Fruit fly (Drosophila melanogaster) whole organism, embryonic: ENCODE results near the gene Usp14.
A peak's percentile ranks its signal among the peaks of the same experiment; 100 is the strongest.

Experiments
- B-H2 ChIP-seq: fragments of 200-800 bp; sonication (Bioruptor generic); optimal IDR thresholded peaks from 2 replicates; lab custom pipeline; 2018; ENCODE audit warnings: missing biosample characterization, mild to moderate bottlenecking, missing genetic modification characterization
- Bgb ChIP-seq: fragments of 200-800 bp; sonication (Bioruptor generic); IDR thresholded peaks from 2 replicates; pipeline ENCODE4 v1.3.6; 2022; ENCODE audit warnings: missing biosample characterization, missing genetic modification characterization; ENCODE audit not compliant: partially characterized antibody
- CG10565 ChIP-seq: fragments of 200-800 bp; sonication (Bioruptor generic); optimal IDR thresholded peaks from 3 replicates; lab custom pipeline; 2016; ENCODE audit warnings: missing biosample characterization, mild to moderate bottlenecking, missing genetic modification characterization
- CG13624 ChIP-seq: fragments of 200-800 bp; sonication (Bioruptor generic); optimal IDR thresholded peaks from 2 replicates; lab custom pipeline; 2016; ENCODE audit warnings: missing biosample characterization, missing genetic modification characterization
- CG14860 ChIP-seq: fragments of 200-800 bp; sonication (Bioruptor generic); IDR thresholded peaks from 3 replicates; pipeline ENCODE4 v1.3.6; 2022; ENCODE audit warnings: missing biosample characterization, missing genetic modification characterization; ENCODE audit not compliant: partially characterized antibody
- CG1529 ChIP-seq: fragments of 200-800 bp; sonication (Bioruptor generic); optimal IDR thresholded peaks from 3 replicates; lab custom pipeline; 2018; ENCODE audit warnings: missing biosample characterization, missing genetic modification characterization
- CG15514 ChIP-seq: fragments of 200-800 bp; sonication (Bioruptor generic); optimal IDR thresholded peaks from 3 replicates; lab custom pipeline; 2017; ENCODE audit warnings: missing biosample characterization, missing genetic modification characterization, mild to moderate bottlenecking, moderate library complexity, missing genetic modification reagents
- CG15601 ChIP-seq: fragments of 200-800 bp; sonication (Bioruptor generic); optimal IDR thresholded peaks from 3 replicates; lab custom pipeline; 2019; ENCODE audit warnings: missing biosample characterization, mild to moderate bottlenecking, missing genetic modification characterization, moderate library complexity
- CG16779 ChIP-seq: fragments of 200-800 bp; sonication (Bioruptor generic); IDR thresholded peaks from 2 replicates; pipeline ENCODE4 v1.3.6; 2022; ENCODE audit warnings: missing biosample characterization, missing genetic modification characterization
- CG17361 ChIP-seq: fragments of 200-800 bp; sonication (Bioruptor generic); IDR thresholded peaks from 3 replicates; pipeline ENCODE4 v1.3.6; 2022; ENCODE audit warnings: missing biosample characterization, missing genetic modification characterization
- CG17829 ChIP-seq: fragments of 200-800 bp; optimal IDR thresholded peaks from 2 replicates; lab custom pipeline; 2019; ENCODE audit warnings: missing biosample characterization, mild to moderate bottlenecking, missing genetic modification characterization, moderate library complexity
- CG18262 ChIP-seq: fragments of 200-800 bp; optimal IDR thresholded peaks from 3 replicates; lab custom pipeline; 2019; ENCODE audit warnings: missing biosample characterization, mild to moderate bottlenecking, missing genetic modification characterization, moderate library complexity
- CG18619 ChIP-seq: fragments of 200-800 bp; sonication (Bioruptor generic); optimal IDR thresholded peaks from 3 replicates; lab custom pipeline; 2017; ENCODE audit warnings: missing biosample characterization, mild to moderate bottlenecking, missing genetic modification characterization
- CG32772 ChIP-seq: fragments of 200-800 bp; sonication (Bioruptor generic); IDR thresholded peaks from 2 replicates; pipeline ENCODE4 v1.3.6; 2022; ENCODE audit warnings: missing biosample characterization, missing genetic modification characterization
- CG4360 ChIP-seq: fragments of 200-800 bp; sonication (Bioruptor generic); IDR thresholded peaks from 2 replicates; pipeline ENCODE4 v1.3.6; 2022; ENCODE audit warnings: missing biosample characterization, missing genetic modification characterization
- CG4424 ChIP-seq: fragments of 200-800 bp; sonication (Bioruptor generic); optimal IDR thresholded peaks from 3 replicates; lab custom pipeline; 2016; ENCODE audit warnings: missing biosample characterization, missing genetic modification characterization
- CG4617 ChIP-seq: fragments of 200-800 bp; sonication (Bioruptor generic); optimal IDR thresholded peaks from 3 replicates; lab custom pipeline; 2016; ENCODE audit warnings: missing biosample characterization, missing genetic modification characterization, borderline replicate concordance
- CG5180 ChIP-seq: fragments of 200-800 bp; sonication (Bioruptor generic); optimal IDR thresholded peaks from 3 replicates; lab custom pipeline; 2017; ENCODE audit warnings: missing biosample characterization, missing genetic modification characterization, mild to moderate bottlenecking, moderate library complexity, missing genetic modification reagents
- CG7556 ChIP-seq: fragments of 200-800 bp; sonication (Bioruptor generic); optimal IDR thresholded peaks from 2 replicates; lab custom pipeline; 2017; ENCODE audit warnings: missing biosample characterization, mild to moderate bottlenecking, missing genetic modification characterization
- CG7786 ChIP-seq: fragments of 200-800 bp; sonication (Bioruptor generic); optimal IDR thresholded peaks from 2 replicates; lab custom pipeline; 2016; ENCODE audit warnings: missing biosample characterization, missing genetic modification characterization
- CG7928 ChIP-seq: fragments of 200-800 bp; sonication (Bioruptor generic); optimal IDR thresholded peaks from 2 replicates; lab custom pipeline; 2017; ENCODE audit warnings: missing biosample characterization, mild to moderate bottlenecking, missing genetic modification characterization
- CG7987 ChIP-seq: fragments of 200-800 bp; sonication (Bioruptor generic); optimal IDR thresholded peaks from 2 replicates; lab custom pipeline; 2018; ENCODE audit warnings: missing biosample characterization, mild to moderate bottlenecking, missing genetic modification characterization, moderate library complexity
- CoRest ChIP-seq: fragments of 200-800 bp; sonication (Bioruptor generic); optimal IDR thresholded peaks from 3 replicates; lab custom pipeline; 2018; ENCODE audit warnings: missing biosample characterization, mild to moderate bottlenecking, missing genetic modification characterization, moderate library complexity
- Dref ChIP-seq: fragments of 200-800 bp; sonication (Bioruptor generic); IDR thresholded peaks from 2 replicates; pipeline ENCODE4 v1.3.6; 2022; ENCODE audit warnings: missing biosample characterization, missing genetic modification characterization
- H15 ChIP-seq: fragments of 200-800 bp; sonication (Bioruptor generic); IDR thresholded peaks from 3 replicates; pipeline ENCODE4 v1.3.6; 2022; ENCODE audit warnings: missing biosample characterization, missing genetic modification characterization
- Hr78 ChIP-seq, 2 experiments: fragments of 200-800 bp in 1 of 2; fragments of >200 bp in 1 of 2; sonication (Bioruptor generic) in 1 of 2; optimal IDR thresholded peaks; 2 replicates each; lab custom pipeline; 2017 to 2019; ENCODE audit warnings: missing biosample characterization in 2 of 2, missing genetic modification characterization in 2 of 2, mild to moderate bottlenecking in 1 of 2, moderate library complexity in 1 of 2
- Kr ChIP-seq: fragments of 200-800 bp; sonication (Bioruptor generic); optimal IDR thresholded peaks from 2 replicates; lab custom pipeline; 2017; ENCODE audit warnings: missing biosample characterization, mild to moderate bottlenecking, missing genetic modification characterization
- NK7.1 ChIP-seq: fragments of 200-800 bp; sonication (Bioruptor generic); optimal IDR thresholded peaks from 3 replicates; lab custom pipeline; 2016; ENCODE audit warnings: missing biosample characterization, missing genetic modification characterization
- Pdp1 ChIP-seq, 2 experiments: fragments of 200-800 bp; sonication (Bioruptor generic); optimal IDR thresholded peaks; 3 replicates each; lab custom pipeline; 2016; ENCODE audit warnings: missing biosample characterization in 2 of 2, missing genetic modification characterization in 2 of 2, mild to moderate bottlenecking in 1 of 2, moderate library complexity in 1 of 2
- Ptx1 ChIP-seq: fragments of 200-800 bp; sonication (Bioruptor generic); IDR thresholded peaks from 2 replicates; pipeline ENCODE4 v1.3.6; 2022; ENCODE audit warnings: missing biosample characterization, missing genetic modification characterization
- Side ChIP-seq: fragments of 200-800 bp; sonication (Bioruptor generic); optimal IDR thresholded peaks from 2 replicates; lab custom pipeline; 2016; ENCODE audit warnings: missing biosample characterization, missing genetic modification characterization
- Six4 ChIP-seq: fragments of 200-800 bp; sonication (Bioruptor generic); optimal IDR thresholded peaks from 2 replicates; lab custom pipeline; 2016; ENCODE audit warnings: missing biosample characterization, missing genetic modification characterization
- Trl ChIP-seq, 3 experiments: fragments of >200 bp in 2 of 3; fragments of 200-800 bp in 1 of 3; sonication (Bioruptor generic) in 1 of 3; optimal IDR thresholded peaks; 2 replicates in 1 of 3; 3 replicates in 2 of 3; lab custom pipeline; 2016 to 2017; ENCODE audit warnings: missing biosample characterization in 1 of 3, missing genetic modification characterization in 1 of 3
- ash1 ChIP-seq: fragments of 200-800 bp; sonication (Bioruptor generic); optimal IDR thresholded peaks from 2 replicates; lab custom pipeline; 2018; ENCODE audit warnings: missing biosample characterization, mild to moderate bottlenecking, missing genetic modification characterization
- bsh ChIP-seq, 2 experiments: fragments of 200-800 bp; sonication (Bioruptor generic); optimal IDR thresholded peaks; 2 replicates each; lab custom pipeline; 2017 to 2018; ENCODE audit warnings: mild to moderate bottlenecking in 2 of 2, missing biosample characterization in 2 of 2, missing genetic modification characterization in 2 of 2, moderate library complexity in 1 of 2
- ci ChIP-seq: fragments of 200-800 bp; sonication (Bioruptor generic); IDR thresholded peaks from 3 replicates; pipeline ENCODE4 v1.3.6; 2022; ENCODE audit warnings: missing biosample characterization, missing genetic modification characterization
- crc ChIP-seq: fragments of 200-800 bp; sonication (Bioruptor generic); optimal IDR thresholded peaks from 2 replicates; lab custom pipeline; 2016; ENCODE audit warnings: missing biosample characterization, missing genetic modification characterization
- ems ChIP-seq: fragments of 200-800 bp; sonication (Bioruptor generic); optimal IDR thresholded peaks from 3 replicates; lab custom pipeline; 2016; ENCODE audit warnings: missing biosample characterization, missing genetic modification characterization
- ewg ChIP-seq: fragments of 200-800 bp; sonication (Bioruptor generic); optimal IDR thresholded peaks from 3 replicates; lab custom pipeline; 2017; ENCODE audit warnings: mild to moderate bottlenecking, missing biosample characterization, missing genetic modification reagents, missing genetic modification characterization
- gcm ChIP-seq: fragments of 200-800 bp; sonication (Bioruptor generic); optimal IDR thresholded peaks from 2 replicates; lab custom pipeline; 2019; ENCODE audit warnings: missing biosample characterization, mild to moderate bottlenecking, missing genetic modification characterization, moderate library complexity
- gt ChIP-seq: fragments of 200-800 bp; sonication (Bioruptor generic); IDR thresholded peaks from 2 replicates; pipeline ENCODE4 v1.3.6; 2022; ENCODE audit warnings: missing biosample characterization, missing genetic modification characterization
- ken ChIP-seq: fragments of 200-800 bp; sonication (Bioruptor generic); IDR thresholded peaks from 3 replicates; pipeline ENCODE4 v1.3.6; 2022; ENCODE audit warnings: missing biosample characterization, missing genetic modification characterization
- lilli ChIP-seq: fragments of 200-800 bp; sonication (Bioruptor generic); optimal IDR thresholded peaks from 3 replicates; lab custom pipeline; 2016; ENCODE audit warnings: missing biosample characterization, missing genetic modification characterization
- org-1 ChIP-seq: fragments of 200-800 bp; sonication (Bioruptor generic); optimal IDR thresholded peaks from 2 replicates; lab custom pipeline; 2017; ENCODE audit warnings: missing biosample characterization, missing genetic modification characterization
- pan ChIP-seq, 4 experiments: fragments of >200 bp in 3 of 4; fragments of 200-800 bp in 1 of 4; sonication (Bioruptor generic) in 1 of 4; optimal IDR thresholded peaks in 3 of 4; IDR thresholded peaks in 1 of 4; 2 replicates each; pipeline versions ENCODE4 v1.3.6 to Lab custom; 2017 to 2022; ENCODE audit warnings: missing biosample characterization in 2 of 4, missing genetic modification characterization in 2 of 4, mixed read lengths in 1 of 4
- pum ChIP-seq: fragments of 200-800 bp; sonication (Bioruptor generic); optimal IDR thresholded peaks from 2 replicates; lab custom pipeline; 2016; ENCODE audit warnings: missing biosample characterization, missing genetic modification characterization
- ro ChIP-seq: fragments of 200-800 bp; sonication (Bioruptor generic); IDR thresholded peaks from 2 replicates; pipeline ENCODE4 v1.3.6; 2022; ENCODE audit warnings: missing biosample characterization, missing genetic modification characterization
- row ChIP-seq: fragments of 200-800 bp; sonication (Bioruptor generic); IDR thresholded peaks from 3 replicates; pipeline ENCODE4 v1.3.6; 2022; ENCODE audit warnings: missing biosample characterization, missing genetic modification characterization
- seq ChIP-seq: fragments of 200-800 bp; sonication (Bioruptor generic); IDR thresholded peaks from 2 replicates; pipeline ENCODE4 v1.3.6; 2022; ENCODE audit warnings: missing biosample characterization, missing genetic modification characterization
- z ChIP-seq: fragments of 200-800 bp; sonication (Bioruptor generic); IDR thresholded peaks from 3 replicates; pipeline ENCODE4 v1.3.6; 2022; ENCODE audit warnings: missing biosample characterization, missing genetic modification characterization

The Usp14 gene

DNA sequence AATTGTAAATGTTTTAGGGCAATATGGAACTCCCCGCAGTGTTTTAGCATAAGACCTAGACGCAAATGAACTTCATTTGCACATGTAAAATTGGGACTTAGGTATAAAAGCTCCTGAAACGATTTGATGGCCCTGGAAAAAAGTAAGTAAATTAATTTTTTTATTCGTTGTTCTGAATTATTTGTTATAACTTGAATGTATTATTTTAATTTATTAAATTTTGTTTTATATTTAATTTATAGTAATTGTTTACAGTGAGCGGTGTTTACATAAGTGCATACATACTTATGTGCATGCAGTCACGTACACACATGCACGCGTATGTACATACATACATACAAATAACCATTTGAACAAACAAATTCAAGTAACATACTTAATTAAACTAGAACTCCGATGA is 37.8 kb downstream of the Usp14 start (continued):
- TF ChIP-seq CG17829 (tag; lab: Kevin White, UChicago) (peak; percentile 69), pan (optimal IDR thresholded peaks at IDR 0.05; lab: Kevin White, UChicago) (no peak), pan (GFP tag; optimal IDR thresholded peaks at IDR 0.05 in 1 of 2, IDR thresholded peaks at IDR 0.05 in 1 of 2) (no peak), CG10565 (no peak), lilli (no peak), row (GFP tag; lab: Robert Waterston, UW) (no peak), gcm (GFP tag; lab: Kevin White, UChicago) (no peak), ewg (GFP tag; lab: Kevin White, UChicago) (no peak), CG1529 (GFP tag; lab: Kevin White, UChicago) (no peak), NK7.1 (no peak), CG13624 (GFP tag; lab: Kevin White, UChicago) (no peak), CG18619 (GFP tag; lab: Kevin White, UChicago) (no peak), Kr (GFP tag; lab: Kevin White, UChicago) (no peak), CG7928 (GFP tag; lab: Kevin White, UChicago) (no peak), Ptx1 (GFP tag; lab: Robert Waterston, UW) (no peak), CG5180 (GFP tag; lab: Kevin White, UChicago) (no peak), Pdp1 (GFP tag; optimal IDR thresholded peaks at IDR 0.05; lab: Kevin White, UChicago) (peak in 1 of 2 experiments; percentile 60), CG7556 (GFP tag; lab: Kevin White, UChicago) (no peak), CG7987 (GFP tag; lab: Kevin White, UChicago) (no peak), CG16779 (GFP tag; lab: Robert Waterston, UW) (no peak), ash1 (GFP tag; lab: Kevin White, UChicago) (no peak), Side (GFP tag; lab: Kevin White, UChicago) (no peak), org-1 (GFP tag; lab: Kevin White, UChicago) (no peak), Dref (GFP tag; lab: Robert Waterston, UW) (no peak), seq (GFP tag; lab: Robert Waterston, UW) (no peak), CG15601 (tag; lab: Kevin White, UChicago) (peak; percentile 18), CG17361 (GFP tag; lab: Robert Waterston, UW) (no peak; the same call in 1 of the 3 replicates), CoRest (tag; lab: Kevin White, UChicago) (no peak), ro (GFP tag; lab: Robert Waterston, UW) (no peak), Trl (optimal IDR thresholded peaks at IDR 0.05; lab: Kevin White, UChicago) (no peak), Trl (GFP tag; optimal IDR thresholded peaks at IDR 0.05; lab: Kevin White, UChicago) (no peak), ken (GFP tag; lab: Robert Waterston, UW) (no peak), gt (GFP tag; lab: Robert Waterston, UW) (no peak), CG14860 (GFP tag; lab: Robert Waterston, UW) (no peak), CG15514 (no peak), CG7786 (GFP tag; lab: Kevin White, UChicago) (no peak), ci (GFP tag; lab: Robert Waterston, UW) (no peak), B-H2 (GFP tag; lab: Kevin White, UChicago) (no peak), CG4360 (GFP tag; lab: Robert Waterston, UW) (no peak), pum (GFP tag; lab: Kevin White, UChicago) (no peak), crc (GFP tag; lab: Kevin White, UChicago) (no peak), CG18262 (tag; lab: Kevin White, UChicago) (peak; percentile 82), CG4424 (no peak), z (GFP tag; lab: Robert Waterston, UW) (no peak), CG4617 (GFP tag; lab: Kevin White, UChicago) (no peak), H15 (GFP tag; lab: Robert Waterston, UW) (no peak), ems (GFP tag; lab: Kevin White, UChicago) (no peak), Six4 (no peak), bsh (GFP tag; optimal IDR thresholded peaks at IDR 0.05; lab: Kevin White, UChicago) (peak in 1 of 2 experiments; percentile 42), Bgb (GFP tag; lab: Robert Waterston, UW) (no peak), CG32772 (no peak), Hr78 (GFP tag; optimal IDR thresholded peaks at IDR 0.05; lab: Kevin White, UChicago) (no peak)
